Worm (Caenorhabditis elegans): ENCODE measurements around the gene col-141.

The col-141 gene

DNA sequence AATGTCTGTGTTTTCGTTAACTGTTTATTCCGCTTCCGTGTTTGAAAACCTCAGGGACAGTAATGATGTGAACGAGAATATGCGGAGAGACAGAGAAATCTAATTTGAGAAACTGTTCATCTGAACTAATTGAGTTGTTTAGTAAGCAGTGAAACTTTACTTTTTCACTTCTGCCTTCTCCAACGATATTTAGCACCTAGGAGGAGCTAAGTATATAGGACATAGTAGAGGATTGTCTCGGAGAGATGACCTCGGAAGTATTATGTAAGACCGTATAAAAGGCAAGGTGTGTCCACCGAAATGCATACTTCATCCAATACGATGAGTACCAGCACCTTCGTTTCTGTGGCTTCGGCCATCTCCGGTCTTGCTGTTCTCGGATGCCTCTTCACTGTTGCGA is at the start of gene col-141:
Gene col-141, plus strand, starts transcription at position 301 of the 400 bp plus-strand sequence.
- TF ChIP-seq lin-13 (tag; optimal IDR thresholded peaks at IDR 0.05) (no peak), nhr-12 (tag; optimal IDR thresholded peaks at IDR 0.05) (no peak), sptf-1 (tag; optimal IDR thresholded peaks at IDR 0.05) (no peak), elt-3 (tag; optimal IDR thresholded peaks at IDR 0.05) (no peak), nhr-28 (tag; optimal IDR thresholded peaks at IDR 0.05) (no peak), unc-120 (tag; optimal IDR thresholded peaks at IDR 0.05; ENCODE audit: poor library complexity, severe bottlenecking) (no peak), lsy-2 (tag; optimal IDR thresholded peaks at IDR 0.05) (no peak), unc-62 (GFP tag; optimal IDR thresholded peaks at IDR 0.05) (no peak), ces-1 (GFP tag; optimal IDR thresholded peaks at IDR 0.05) (no peak), tbx-8 (GFP tag; optimal IDR thresholded peaks at IDR 0.05) (no peak), lin-32 (GFP tag; optimal IDR thresholded peaks at IDR 0.05) (no peak), ceh-43 (GFP tag; optimal IDR thresholded peaks at IDR 0.05) (no peak), nhr-237 (tag; optimal IDR thresholded peaks at IDR 0.05) (no peak), mls-2 (tag; optimal IDR thresholded peaks at IDR 0.05) (no peak), unc-39 (tag; optimal IDR thresholded peaks at IDR 0.05) (no peak)

DNA sequence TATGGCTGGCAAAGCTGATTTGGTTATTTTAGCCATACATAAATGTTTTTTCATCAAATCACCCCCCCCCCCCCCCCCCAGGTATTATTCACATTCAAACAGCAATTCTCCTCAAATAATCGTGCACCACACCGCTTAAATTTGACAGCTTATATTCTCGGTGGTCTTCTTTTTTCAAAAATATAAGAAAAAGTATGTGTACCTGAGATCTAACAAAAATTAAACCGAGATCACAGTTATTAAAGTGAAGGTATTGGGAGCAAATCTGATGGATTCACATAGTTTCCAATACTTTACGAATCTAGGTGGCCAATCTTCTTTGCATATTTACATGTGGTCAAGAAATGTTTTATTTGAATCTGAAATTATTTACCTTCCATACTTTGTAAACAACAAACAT is 49.3 kb upstream of the col-141 start, which contains the start of gene ZC404.15:
Gene ZC404.15, plus strand, starts transcription at position 301 of the 400 bp plus-strand sequence.
- no peak for TF ChIP-seq ztf-11 (tag; optimal IDR thresholded peaks at IDR 0.05)
- TF ChIP-seq tbx-8 (GFP tag; optimal IDR thresholded peaks at IDR 0.05): no peak
- no peak for TF ChIP-seq lin-13 (tag; optimal IDR thresholded peaks at IDR 0.05)
- TF ChIP-seq ham-2 (GFP tag; optimal IDR thresholded peaks at IDR 0.05): no peak
- no peak for TF ChIP-seq hlh-1 (tag; optimal IDR thresholded peaks at IDR 0.05)
- TF ChIP-seq mab-5 (tag; optimal IDR thresholded peaks at IDR 0.05): no peak
- no peak for TF ChIP-seq nhr-76 (tag; optimal IDR thresholded peaks at IDR 0.05)
- TF ChIP-seq sem-2 (GFP tag; optimal IDR thresholded peaks at IDR 0.05): no peak
- no peak for TF ChIP-seq bed-3 (GFP tag; optimal IDR thresholded peaks at IDR 0.05)

ce11 chrV:6780676-6781075 is 48.8 kb upstream of the col-141 start:
- no peak for TF ChIP-seq nhr-12 (tag; optimal IDR thresholded peaks at IDR 0.05)
- no peak for TF ChIP-seq ceh-83 (GFP tag; optimal IDR thresholded peaks at IDR 0.05)
- no peak for TF ChIP-seq lsy-2 (tag; optimal IDR thresholded peaks at IDR 0.05)
- no peak for TF ChIP-seq ceh-43 (GFP tag; optimal IDR thresholded peaks at IDR 0.05)
- TF ChIP-seq lin-32 (GFP tag; optimal IDR thresholded peaks at IDR 0.05): no peak
- no peak for TF ChIP-seq mab-5 (tag; optimal IDR thresholded peaks at IDR 0.05)
- TF ChIP-seq unc-39 (tag; optimal IDR thresholded peaks at IDR 0.05): no peak
- no peak for TF ChIP-seq elt-3 (tag; optimal IDR thresholded peaks at IDR 0.05)
- TF ChIP-seq nhr-2 (tag; optimal IDR thresholded peaks at IDR 0.05): no peak
- no peak for TF ChIP-seq ham-2 (GFP tag; optimal IDR thresholded peaks at IDR 0.05)
- TF ChIP-seq blmp-1 (tag; optimal IDR thresholded peaks at IDR 0.05): no peak
- TF ChIP-seq tbx-8 (GFP tag; optimal IDR thresholded peaks at IDR 0.05): no peak
- TF ChIP-seq bed-3 (GFP tag; optimal IDR thresholded peaks at IDR 0.05): no peak
- TF ChIP-seq zip-8 (tag; optimal IDR thresholded peaks at IDR 0.05): no peak
- no peak for TF ChIP-seq sptf-1 (tag; optimal IDR thresholded peaks at IDR 0.05)

DNA sequence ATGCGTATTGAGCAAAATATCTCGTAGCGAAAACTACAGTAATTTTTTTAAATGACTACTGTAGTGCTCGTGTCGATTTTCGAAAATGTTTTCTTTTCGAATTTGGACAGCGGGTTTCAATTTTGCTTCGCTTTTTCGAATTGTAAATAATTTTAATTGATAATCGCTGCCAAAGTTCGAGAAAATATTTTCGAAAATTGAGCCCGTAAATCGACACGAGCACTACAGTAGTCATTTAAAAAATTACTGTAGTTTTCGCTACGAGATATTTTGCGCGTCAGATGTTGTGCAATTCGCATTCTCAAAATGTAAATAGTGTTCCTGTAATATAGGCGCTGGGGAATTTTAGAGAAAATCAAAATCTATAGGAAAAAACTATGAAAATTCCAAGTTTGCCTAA is 47.2 kb upstream of the col-141 start:
- no peak for TF ChIP-seq mls-2 (tag; optimal IDR thresholded peaks at IDR 0.05)
- no peak for TF ChIP-seq snpc-4 (tag; optimal IDR thresholded peaks at IDR 0.05)
- no peak for TF ChIP-seq ceh-83 (GFP tag; optimal IDR thresholded peaks at IDR 0.05)
- no peak for TF ChIP-seq sem-2 (GFP tag; optimal IDR thresholded peaks at IDR 0.05)
- TF ChIP-seq flh-1 (GFP tag; optimal IDR thresholded peaks at IDR 0.05): no peak

DNA sequence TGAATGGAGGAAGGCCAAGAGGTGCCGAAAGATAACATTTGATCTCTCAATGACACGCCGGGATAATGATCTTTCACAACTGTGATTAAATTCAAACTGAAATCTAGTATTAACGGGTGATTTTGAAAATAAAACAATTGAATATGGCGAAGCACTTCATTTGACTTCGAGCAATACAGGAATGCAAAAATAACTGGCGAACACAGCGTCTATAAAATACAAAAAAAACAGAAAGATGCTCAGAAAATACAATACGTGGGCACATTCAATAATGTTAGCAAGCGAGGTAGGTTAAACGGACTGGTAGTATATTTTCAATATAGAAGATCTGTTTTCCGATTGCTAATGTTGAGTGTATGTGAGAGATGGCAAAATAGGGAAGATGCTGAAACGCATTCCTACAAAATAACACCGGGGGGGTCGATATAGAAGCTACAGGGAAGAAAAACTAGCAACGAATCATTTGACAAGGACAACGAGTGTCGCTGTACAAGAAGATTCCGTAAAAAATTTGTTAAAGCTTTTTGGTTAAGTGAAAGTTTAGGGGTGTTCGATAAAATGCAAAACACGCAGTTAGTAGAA is 46.4 kb upstream of the col-141 start:
- no peak for TF ChIP-seq hlh-1 (tag; optimal IDR thresholded peaks at IDR 0.05)
- no peak for TF ChIP-seq ceh-83 (GFP tag; optimal IDR thresholded peaks at IDR 0.05)
- TF ChIP-seq ceh-39 (tag; optimal IDR thresholded peaks at IDR 0.05): no peak
- TF ChIP-seq zip-8 (tag; optimal IDR thresholded peaks at IDR 0.05): no peak
- no peak for TF ChIP-seq elt-3 (tag; optimal IDR thresholded peaks at IDR 0.05)
- no peak for TF ChIP-seq nhr-76 (tag; optimal IDR thresholded peaks at IDR 0.05)
- TF ChIP-seq ztf-11 (tag; optimal IDR thresholded peaks at IDR 0.05): no peak
- no peak for TF ChIP-seq cnd-1 (tag; optimal IDR thresholded peaks at IDR 0.05)

All from whole organism, mixed stage, embryonic.